Worm (Caenorhabditis elegans) whole organism, late embryonic: Measurements from ENCODE around the gene mec-18.

Source experiments
- K09A11.1 ChIP-seq: sonication (generic microtip); optimal IDR thresholded peaks from 2 replicates; lab custom pipeline; 2017; ENCODE audit warnings: antibody characterized with exemption, mild to moderate bottlenecking, missing genetic modification characterization, missing compliant biosample characterization; ENCODE audit not compliant: insufficient read depth
- Y22D7AL.16 ChIP-seq: sonication (generic microtip); optimal IDR thresholded peaks from 2 replicates; lab custom pipeline; 2016; ENCODE audit warnings: missing genetic modification characterization, missing compliant biosample characterization
- ceh-30 ChIP-seq: fragments of 150-350 bp; optimal IDR thresholded peaks from 2 replicates; lab custom pipeline; 2014; ENCODE audit warnings: missing biosample characterization, missing genetic modification characterization
- ceh-6 ChIP-seq: fragments of 200-800 bp; sonication (Bioruptor generic); optimal IDR thresholded peaks from 2 replicates; lab custom pipeline; 2018; ENCODE audit warnings: mild to moderate bottlenecking, missing genetic modification characterization, missing compliant biosample characterization
- nhr-11 ChIP-seq: fragments of 150-350 bp; optimal IDR thresholded peaks from 2 replicates; lab custom pipeline; 2014; ENCODE audit warnings: missing biosample characterization, missing genetic modification characterization
- pros-1 ChIP-seq: fragments of 150-350 bp; optimal IDR thresholded peaks from 2 replicates; lab custom pipeline; 2014; ENCODE audit warnings: missing biosample characterization, missing genetic modification reagents, missing genetic modification characterization
- unc-86 ChIP-seq: sonication (generic microtip); optimal IDR thresholded peaks from 2 replicates; lab custom pipeline; 2016; ENCODE audit warnings: missing genetic modification characterization, missing compliant biosample characterization

ce11 chrX:4295917-4296316, 21.9 kb upstream of the mec-18 start:
- TF ChIP-seq pros-1 (tag; lab: Kevin White, UChicago) (no peak), ceh-30 (no peak), Y22D7AL.16 (tag; lab: Kevin White, UChicago) (no peak), ceh-6 (GFP tag; lab: Kevin White, UChicago) (no peak), nhr-11 (tag; lab: Kevin White, UChicago) (no peak), unc-86 (tag; lab: Kevin White, UChicago) (no peak), K09A11.1 (tag; lab: Kevin White, UChicago) (no peak)
